Fruit fly (Drosophila melanogaster): ENCODE data around the gene CG34447.

The CG34447 gene

DNA sequence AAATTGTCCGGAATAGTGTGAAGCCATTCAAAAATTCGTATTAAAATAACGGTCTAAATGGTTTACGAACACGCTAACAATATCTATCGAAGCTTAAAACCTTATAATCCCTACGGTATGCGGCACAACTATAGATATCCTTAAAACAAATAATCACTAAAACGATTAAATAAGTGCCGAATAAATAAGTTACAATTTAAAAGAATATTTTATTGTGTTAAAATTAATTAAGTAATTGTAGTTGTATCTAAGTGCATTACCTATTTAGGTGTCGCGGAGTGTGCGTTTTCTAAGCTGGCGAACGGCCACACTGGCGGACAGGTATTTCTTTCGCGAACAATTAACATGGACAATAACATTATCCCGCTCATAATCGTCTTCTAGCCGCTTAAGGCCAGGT, 39.0 kb downstream of the CG34447 start, which contains the start of gene Eogt (continued):
- TF ChIP-seq Rx (GFP tag; IDR thresholded peaks at IDR 0.05) (peak; percentile 94), MESR4 (GFP tag; optimal IDR thresholded peaks at IDR 0.05) (no peak), Awh (GFP tag; IDR thresholded peaks at IDR 0.05) (peak; percentile 96), hbn (GFP tag; IDR thresholded peaks at IDR 0.05; ENCODE audit: partially characterized antibody) (no peak), chn (GFP tag; optimal IDR thresholded peaks at IDR 0.05) (peak; percentile 86), ham (GFP tag; IDR thresholded peaks at IDR 0.05) (peak; percentile 85; the same call in 1 of the 2 replicates), Hr39 (optimal IDR thresholded peaks at IDR 0.05) (no peak), sens-2 (GFP tag; IDR thresholded peaks at IDR 0.05) (peak; percentile 95), CG3847 (GFP tag; IDR thresholded peaks at IDR 0.05) (peak; percentile 95), CG9797 (GFP tag; optimal IDR thresholded peaks at IDR 0.05) (peak; percentile 75), kni (GFP tag; optimal IDR thresholded peaks at IDR 0.05) (peak; percentile 43), CG14860 (GFP tag; IDR thresholded peaks at IDR 0.05; ENCODE audit: partially characterized antibody) (no peak), CG4404 (GFP tag; IDR thresholded peaks at IDR 0.05) (peak; percentile 96), CG9817 (tag; optimal IDR thresholded peaks at IDR 0.05) (peak; percentile 93), CG17359 (tag; optimal IDR thresholded peaks at IDR 0.05) (peak; percentile 88), dan (GFP tag; IDR thresholded peaks at IDR 0.05) (peak; percentile 89), MBD-R2 (GFP tag; IDR thresholded peaks at IDR 0.05) (peak; percentile 95), psq (GFP tag; optimal IDR thresholded peaks at IDR 0.05) (peak; percentile 77), ind (GFP tag; optimal IDR thresholded peaks at IDR 0.05) (peak; percentile 85), Antp (GFP tag; optimal IDR thresholded peaks at IDR 0.05) (peak; percentile 45), fd96Cb (tag; optimal IDR thresholded peaks at IDR 0.05) (peak; percentile 93), prd (optimal IDR thresholded peaks at IDR 0.05) (no peak), prd (GFP tag; IDR thresholded peaks at IDR 0.05) (peak; percentile 99), org-1 (GFP tag; optimal IDR thresholded peaks at IDR 0.05) (peak; percentile 83), Oaz (GFP tag; IDR thresholded peaks at IDR 0.05) (peak; percentile 95), her (GFP tag; optimal IDR thresholded peaks at IDR 0.05) (no peak), CG6791 (GFP tag; IDR thresholded peaks at IDR 0.05; ENCODE audit: partially characterized antibody) (0 out of 3 replicates have a peak, but pooled peaks have one; percentile 1), nerfin-1 (tag; optimal IDR thresholded peaks at IDR 0.05) (peak; percentile 87), lbe (GFP tag; optimal IDR thresholded peaks at IDR 0.05) (peak; percentile 90), B-H2 (GFP tag; optimal IDR thresholded peaks at IDR 0.05) (peak; percentile 77), CG6175 (GFP tag; IDR thresholded peaks at IDR 0.05) (peak; percentile 90), onecut (GFP tag; IDR thresholded peaks at IDR 0.05) (peak; percentile 90), CG10274 (GFP tag; optimal IDR thresholded peaks at IDR 0.05) (peak; percentile 53), Hey (tag; optimal IDR thresholded peaks at IDR 0.05) (peak; percentile 40), slou (GFP tag; optimal IDR thresholded peaks at IDR 0.05) (peak; percentile 76), CG11696 (GFP tag; IDR thresholded peaks at IDR 0.05) (peak; percentile 100), CG6683 (GFP tag; optimal IDR thresholded peaks at IDR 0.05) (peak; percentile 68), sima (GFP tag; optimal IDR thresholded peaks at IDR 0.05) (no peak), Jarid2 (GFP tag; optimal IDR thresholded peaks at IDR 0.05) (peak; percentile 47), tgo (GFP tag; IDR thresholded peaks at IDR 0.05) (peak; percentile 97), CG10366 (GFP tag; IDR thresholded peaks at IDR 0.05) (peak; percentile 97), pzg (GFP tag; optimal IDR thresholded peaks at IDR 0.05) (peak; percentile 47), CG32772 (GFP tag; IDR thresholded peaks at IDR 0.05) (peak; percentile 97), aop (GFP tag; IDR thresholded peaks at IDR 0.05) (peak; percentile 84; the same call in 1 of the 2 replicates), CG6689 (GFP tag; IDR thresholded peaks at IDR 0.05) (peak; percentile 97), mld (GFP tag; IDR thresholded peaks at IDR 0.05; ENCODE audit: partially characterized antibody) (no peak), odd (GFP tag; optimal IDR thresholded peaks at IDR 0.05) (peak; percentile 72), gce (GFP tag; IDR thresholded peaks at IDR 0.05) (peak; percentile 95), Ptx1 (GFP tag; IDR thresholded peaks at IDR 0.05) (peak; percentile 98), toy (GFP tag; IDR thresholded peaks at IDR 0.05) (peak; percentile 88), CG8765 (GFP tag; IDR thresholded peaks at IDR 0.05) (peak; percentile 97), nmo (GFP tag; optimal IDR thresholded peaks at IDR 0.05) (peak; percentile 97)

Data from whole organism, embryonic.